Fruit fly (Drosophila melanogaster) whole organism, embryonic: ENCODE results near the gene CG13084.

ENCODE experiments used
- Antp ChIP-seq: fragments of 200-800 bp; sonication (Bioruptor generic); optimal IDR thresholded peaks from 3 replicates; lab custom pipeline; 2016; ENCODE audit warnings: missing biosample characterization, missing genetic modification characterization
- Atf3 ChIP-seq: fragments of 200-800 bp; sonication (Bioruptor generic); optimal IDR thresholded peaks from 3 replicates; lab custom pipeline; 2016; ENCODE audit warnings: missing biosample characterization, missing genetic modification characterization
- CG11456 ChIP-seq: fragments of 200-800 bp; sonication (Bioruptor generic); IDR thresholded peaks from 3 replicates; pipeline ENCODE4 v1.3.6; 2022; ENCODE audit warnings: missing biosample characterization, missing genetic modification characterization
- CG11723 ChIP-seq: fragments of 200-800 bp; sonication (Bioruptor generic); optimal IDR thresholded peaks from 2 replicates; lab custom pipeline; 2017; ENCODE audit warnings: missing biosample characterization, mild to moderate bottlenecking, missing genetic modification characterization
- CG12104 ChIP-seq: fragments of 200-800 bp; sonication (Bioruptor generic); optimal IDR thresholded peaks from 3 replicates; lab custom pipeline; 2016; ENCODE audit warnings: missing biosample characterization, missing genetic modification characterization
- CG15073 ChIP-seq: fragments of 200-800 bp; sonication (Bioruptor generic); optimal IDR thresholded peaks from 2 replicates; lab custom pipeline; 2016; ENCODE audit warnings: missing biosample characterization, missing genetic modification characterization
- CG15514 ChIP-seq: fragments of 200-800 bp; sonication (Bioruptor generic); optimal IDR thresholded peaks from 3 replicates; lab custom pipeline; 2017; ENCODE audit warnings: missing biosample characterization, missing genetic modification characterization, mild to moderate bottlenecking, moderate library complexity, missing genetic modification reagents
- CG16779 ChIP-seq: fragments of 200-800 bp; sonication (Bioruptor generic); IDR thresholded peaks from 2 replicates; pipeline ENCODE4 v1.3.6; 2022; ENCODE audit warnings: missing biosample characterization, missing genetic modification characterization
- CG17361 ChIP-seq: fragments of 200-800 bp; sonication (Bioruptor generic); IDR thresholded peaks from 3 replicates; pipeline ENCODE4 v1.3.6; 2022; ENCODE audit warnings: missing biosample characterization, missing genetic modification characterization
- CG18011 ChIP-seq: fragments of 200-800 bp; sonication (Bioruptor generic); optimal IDR thresholded peaks from 2 replicates; lab custom pipeline; 2017; ENCODE audit warnings: missing biosample characterization, missing genetic modification characterization, mild to moderate bottlenecking, moderate library complexity, missing genotype
- CG18599 ChIP-seq: fragments of 200-800 bp; sonication (Bioruptor generic); optimal IDR thresholded peaks from 3 replicates; lab custom pipeline; 2017; ENCODE audit warnings: missing biosample characterization, missing genetic modification characterization, mild to moderate bottlenecking, moderate library complexity, missing genetic modification reagents
- CG2202 ChIP-seq: fragments of 200-800 bp; sonication (Bioruptor generic); optimal IDR thresholded peaks from 2 replicates; lab custom pipeline; 2018; ENCODE audit warnings: missing biosample characterization, mild to moderate bottlenecking, missing genetic modification characterization
- CG32532 ChIP-seq: fragments of 200-800 bp; sonication (Bioruptor generic); IDR thresholded peaks from 2 replicates; pipeline ENCODE4 v1.3.6; 2022; ENCODE audit warnings: missing biosample characterization, missing genetic modification characterization
- CG4707 ChIP-seq: fragments of 200-800 bp; sonication (Bioruptor generic); optimal IDR thresholded peaks from 2 replicates; lab custom pipeline; 2018; ENCODE audit warnings: missing biosample characterization, mild to moderate bottlenecking, missing genetic modification characterization, moderate library complexity
- CG4854 ChIP-seq: fragments of 200-800 bp; sonication (Bioruptor generic); optimal IDR thresholded peaks from 2 replicates; lab custom pipeline; 2016; ENCODE audit warnings: missing biosample characterization, missing genetic modification characterization, inconsistent platforms
- CG7271 ChIP-seq: fragments of 200-800 bp; sonication (Bioruptor generic); optimal IDR thresholded peaks from 2 replicates; lab custom pipeline; 2018; ENCODE audit warnings: missing biosample characterization, mild to moderate bottlenecking, missing genetic modification characterization, moderate library complexity
- CG7839 ChIP-seq: fragments of 200-800 bp; sonication (Bioruptor generic); optimal IDR thresholded peaks from 3 replicates; lab custom pipeline; 2018; ENCODE audit warnings: missing biosample characterization, mild to moderate bottlenecking, missing genetic modification characterization, moderate library complexity
- CG7928 ChIP-seq: fragments of 200-800 bp; sonication (Bioruptor generic); optimal IDR thresholded peaks from 2 replicates; lab custom pipeline; 2017; ENCODE audit warnings: missing biosample characterization, mild to moderate bottlenecking, missing genetic modification characterization
- CG9932 ChIP-seq: fragments of 200-800 bp; sonication (Bioruptor generic); IDR thresholded peaks from 2 replicates; pipeline ENCODE4 v1.3.6; 2022; ENCODE audit warnings: missing biosample characterization, missing genetic modification characterization
- CkIIα-i1 ChIP-seq: fragments of 200-800 bp; sonication (Bioruptor generic); IDR thresholded peaks from 2 replicates; pipeline ENCODE4 v1.3.6; 2022; ENCODE audit warnings: missing biosample characterization, missing genetic modification characterization
- Deaf1 ChIP-seq: fragments of 200-800 bp; optimal IDR thresholded peaks from 3 replicates; lab custom pipeline; 2019; ENCODE audit warnings: missing biosample characterization, mild to moderate bottlenecking, missing genetic modification characterization, moderate library complexity
- Fer1 ChIP-seq: fragments of 200-800 bp; sonication (Bioruptor generic); optimal IDR thresholded peaks from 2 replicates; lab custom pipeline; 2017; ENCODE audit warnings: missing biosample characterization, mild to moderate bottlenecking, missing genetic modification characterization
- HmgZ ChIP-seq: fragments of 200-800 bp; sonication (Bioruptor generic); optimal IDR thresholded peaks from 2 replicates; lab custom pipeline; 2018; ENCODE audit warnings: missing biosample characterization, mild to moderate bottlenecking, missing genetic modification characterization
- NK7.1 ChIP-seq: fragments of 200-800 bp; sonication (Bioruptor generic); optimal IDR thresholded peaks from 3 replicates; lab custom pipeline; 2016; ENCODE audit warnings: missing biosample characterization, missing genetic modification characterization
- Opbp ChIP-seq: fragments of 200-800 bp; sonication (Bioruptor generic); IDR thresholded peaks from 3 replicates; pipeline ENCODE4 v1.3.6; 2022; ENCODE audit warnings: missing biosample characterization, missing genetic modification characterization; ENCODE audit not compliant: partially characterized antibody
- Ravus ChIP-seq: fragments of 200-800 bp; sonication (Bioruptor generic); IDR thresholded peaks from 2 replicates; pipeline ENCODE4 v1.3.6; 2022; ENCODE audit warnings: missing biosample characterization, missing genetic modification characterization
- ac ChIP-seq: fragments of 200-800 bp; sonication (Bioruptor generic); optimal IDR thresholded peaks from 3 replicates; lab custom pipeline; 2017; ENCODE audit warnings: missing biosample characterization, mild to moderate bottlenecking, missing genetic modification characterization
- ara ChIP-seq: fragments of 200-800 bp; sonication (Bioruptor generic); IDR thresholded peaks from 2 replicates; pipeline ENCODE4 v1.3.6; 2022; ENCODE audit warnings: missing biosample characterization, missing genetic modification characterization
- ash1 ChIP-seq: fragments of 200-800 bp; sonication (Bioruptor generic); optimal IDR thresholded peaks from 2 replicates; lab custom pipeline; 2018; ENCODE audit warnings: missing biosample characterization, mild to moderate bottlenecking, missing genetic modification characterization
- chn ChIP-seq: fragments of 200-800 bp; sonication (Bioruptor generic); optimal IDR thresholded peaks from 2 replicates; lab custom pipeline; 2016; ENCODE audit warnings: missing biosample characterization, missing genetic modification characterization
- ci ChIP-seq: fragments of 200-800 bp; sonication (Bioruptor generic); IDR thresholded peaks from 3 replicates; pipeline ENCODE4 v1.3.6; 2022; ENCODE audit warnings: missing biosample characterization, missing genetic modification characterization
- crp ChIP-seq, 2 experiments: fragments of 200-800 bp; sonication (Bioruptor generic); optimal IDR thresholded peaks; 2 replicates in 1 of 2; 3 replicates in 1 of 2; lab custom pipeline; 2017; ENCODE audit warnings: missing biosample characterization in 2 of 2, missing genetic modification characterization in 2 of 2, mild to moderate bottlenecking in 1 of 2, moderate library complexity in 1 of 2
- danr ChIP-seq: fragments of 200-800 bp; sonication (Bioruptor generic); IDR thresholded peaks from 2 replicates; pipeline ENCODE4 v1.3.6; 2022; ENCODE audit warnings: missing biosample characterization, missing genetic modification characterization
- exex ChIP-seq: fragments of 200-800 bp; sonication (Bioruptor generic); optimal IDR thresholded peaks from 4 replicates; lab custom pipeline; 2018; ENCODE audit warnings: missing biosample characterization, mild to moderate bottlenecking, missing genetic modification characterization, moderate library complexity
- eyg ChIP-seq: fragments of 200-800 bp; sonication (Bioruptor generic); optimal IDR thresholded peaks from 3 replicates; lab custom pipeline; 2016; ENCODE audit warnings: missing biosample characterization, missing genetic modification characterization
- gcm2 ChIP-seq: fragments of 200-800 bp; sonication (Bioruptor generic); optimal IDR thresholded peaks from 2 replicates; lab custom pipeline; 2016; ENCODE audit warnings: missing biosample characterization, missing genetic modification characterization
- gem ChIP-seq: fragments of 200-800 bp; sonication (Bioruptor generic); optimal IDR thresholded peaks from 2 replicates; lab custom pipeline; 2019; ENCODE audit warnings: missing biosample characterization, mild to moderate bottlenecking, missing genetic modification characterization, moderate library complexity
- gfzf ChIP-seq: fragments of 200-800 bp; sonication (Bioruptor generic); optimal IDR thresholded peaks from 2 replicates; lab custom pipeline; 2016; ENCODE audit warnings: missing biosample characterization, mild to moderate bottlenecking, missing genetic modification characterization, moderate library complexity
- ham ChIP-seq: fragments of 200-800 bp; sonication (Bioruptor generic); IDR thresholded peaks from 2 replicates; pipeline ENCODE4 v1.3.6; 2022; ENCODE audit warnings: missing biosample characterization, missing genetic modification characterization
- her ChIP-seq: fragments of 200-800 bp; sonication (Bioruptor generic); optimal IDR thresholded peaks from 2 replicates; lab custom pipeline; 2016; ENCODE audit warnings: missing biosample characterization, missing genetic modification characterization
- pfk ChIP-seq: fragments of 200-800 bp; sonication (Bioruptor generic); optimal IDR thresholded peaks from 2 replicates; lab custom pipeline; 2018; ENCODE audit warnings: missing biosample characterization, mild to moderate bottlenecking, missing genetic modification characterization, moderate library complexity
- phol ChIP-seq: fragments of 200-800 bp; sonication (Bioruptor generic); optimal IDR thresholded peaks from 3 replicates; lab custom pipeline; 2018; ENCODE audit warnings: missing biosample characterization, mild to moderate bottlenecking, missing genetic modification characterization, moderate library complexity
- pnt ChIP-seq: fragments of 200-800 bp; sonication (Bioruptor generic); optimal IDR thresholded peaks from 3 replicates; lab custom pipeline; 2016; ENCODE audit warnings: missing biosample characterization, missing genetic modification characterization
- pros ChIP-seq: fragments of 200-800 bp; sonication (Bioruptor generic); optimal IDR thresholded peaks from 3 replicates; lab custom pipeline; 2019; ENCODE audit warnings: missing biosample characterization, mild to moderate bottlenecking, missing genetic modification characterization, moderate library complexity
- scrt ChIP-seq: fragments of 200-800 bp; sonication (Bioruptor generic); optimal IDR thresholded peaks from 2 replicates; lab custom pipeline; 2018; ENCODE audit warnings: missing biosample characterization, mild to moderate bottlenecking, missing genetic modification characterization, moderate library complexity
- sug ChIP-seq: fragments of 200-800 bp; optimal IDR thresholded peaks from 2 replicates; lab custom pipeline; 2019; ENCODE audit warnings: missing biosample characterization, mild to moderate bottlenecking, missing genetic modification characterization, moderate library complexity
- tgo ChIP-seq: fragments of 200-800 bp; sonication (Bioruptor generic); IDR thresholded peaks from 3 replicates; pipeline ENCODE4 v1.3.6; 2022; ENCODE audit warnings: missing biosample characterization, missing genetic modification characterization
- trh ChIP-seq: fragments of 200-800 bp; sonication (Bioruptor generic); optimal IDR thresholded peaks from 2 replicates; lab custom pipeline; 2016; ENCODE audit warnings: missing biosample characterization, missing genetic modification characterization
- ttk ChIP-seq: fragments of 200-800 bp; sonication (Bioruptor generic); IDR thresholded peaks from 2 replicates; pipeline ENCODE4 v2.1.2; 2022; ENCODE audit warnings: missing biosample characterization, missing genetic modification characterization
- unpg ChIP-seq: fragments of 200-800 bp; sonication (Bioruptor generic); optimal IDR thresholded peaks from 3 replicates; lab custom pipeline; 2018; ENCODE audit warnings: missing biosample characterization, mild to moderate bottlenecking, missing genetic modification characterization, moderate library complexity

CG13084 gene

DNA sequence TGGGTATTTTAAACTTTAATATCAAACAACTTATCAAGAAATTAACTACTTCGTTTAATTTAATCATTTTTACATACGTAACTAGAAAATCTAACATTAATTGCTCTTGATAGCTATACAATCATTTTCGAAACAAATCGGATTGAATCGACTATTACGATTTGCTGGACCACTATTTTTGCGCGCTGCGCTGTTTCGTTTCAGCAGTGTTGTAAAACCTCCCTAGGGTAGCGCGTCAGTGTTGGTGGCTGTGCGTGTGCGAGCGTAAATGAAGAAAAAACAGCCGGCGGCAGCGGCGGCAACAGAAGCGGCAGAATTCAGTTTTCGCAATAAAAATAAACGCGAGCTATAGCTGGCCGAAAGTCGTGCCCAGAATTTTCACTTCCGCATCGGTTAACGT is 48.5 kb downstream of the CG13084 start, which contains the start of gene CG33116 (continued):
- TF ChIP-seq CG7839 (tag; lab: Kevin White, UChicago) (peak; percentile 79), ham (GFP tag; lab: Robert Waterston, UW) (no peak), CG9932 (GFP tag; lab: Robert Waterston, UW) (peak; percentile 85), ac (peak; percentile 52), pnt (GFP tag; lab: Kevin White, UChicago) (peak; percentile 63), HmgZ (tag; lab: Kevin White, UChicago) (peak; percentile 89), Deaf1 (tag; lab: Kevin White, UChicago) (peak; percentile 42), CG7271 (tag; lab: Kevin White, UChicago) (peak; percentile 29), danr (GFP tag; lab: Robert Waterston, UW) (peak; percentile 31; the same call in 1 of the 2 replicates), ci (peak; percentile 92), her (GFP tag; lab: Kevin White, UChicago) (peak; percentile 82), Atf3 (GFP tag; lab: Kevin White, UChicago) (peak; percentile 70), ash1 (GFP tag; lab: Kevin White, UChicago) (peak; percentile 32), CG11456 (peak; percentile 85), CG4854 (GFP tag; lab: Kevin White, UChicago) (peak; percentile 70), CG15514 (peak; percentile 78), gem (peak; percentile 85), CG12104 (GFP tag; lab: Kevin White, UChicago) (peak; percentile 39), CG11723 (GFP tag; lab: Kevin White, UChicago) (peak; percentile 77), exex (peak; percentile 26), CG18011 (GFP tag; lab: Kevin White, UChicago) (peak; percentile 58), chn (GFP tag; lab: Kevin White, UChicago) (peak; percentile 90), pros (GFP tag; lab: Kevin White, UChicago) (no peak), Fer1 (peak; percentile 83), CG32532 (GFP tag; lab: Robert Waterston, UW) (peak; percentile 82), CG4707 (peak; percentile 52), unpg (GFP tag; lab: Kevin White, UChicago) (peak; percentile 80), gfzf (GFP tag; lab: Kevin White, UChicago) (peak; percentile 17), phol (peak; percentile 82), pfk (GFP tag; lab: Kevin White, UChicago) (peak; percentile 23), CG7928 (GFP tag; lab: Kevin White, UChicago) (no peak), crp (GFP tag; optimal IDR thresholded peaks at IDR 0.05; lab: Kevin White, UChicago) (peak in 1 of 2 experiments; percentile 77), CkIIα-i1 (GFP tag; lab: Robert Waterston, UW) (peak; percentile 25; the same call in 1 of the 2 replicates), trh (peak; percentile 49), CG18599 (GFP tag; lab: Kevin White, UChicago) (peak; percentile 83), eyg (GFP tag; lab: Kevin White, UChicago) (peak; percentile 47), Antp (GFP tag; lab: Kevin White, UChicago) (peak; percentile 88), CG15073 (GFP tag; lab: Kevin White, UChicago) (no peak), sug (tag; lab: Kevin White, UChicago) (peak; percentile 60), ara (peak; percentile 63; the same call in 1 of the 2 replicates), gcm2 (GFP tag; lab: Kevin White, UChicago) (peak; percentile 54), scrt (GFP tag; lab: Kevin White, UChicago) (peak; percentile 72), tgo (GFP tag; lab: Robert Waterston, UW) (peak; percentile 75), CG2202 (tag; lab: Kevin White, UChicago) (peak; percentile 63), NK7.1 (GFP tag; lab: Kevin White, UChicago) (peak; percentile 70), CG17361 (GFP tag; lab: Robert Waterston, UW) (peak; percentile 84), ttk (peak; percentile 75), Opbp (GFP tag; lab: Robert Waterston, UW) (peak; percentile 65; the same call in 2 of the 3 replicates), Ravus (GFP tag; lab: Robert Waterston, UW) (peak; percentile 10; the same call in 1 of the 2 replicates), CG16779 (peak; percentile 87)
